Fruit fly (Drosophila melanogaster): ENCODE measurements around the gene Mnt.

The Mnt gene

DNA sequence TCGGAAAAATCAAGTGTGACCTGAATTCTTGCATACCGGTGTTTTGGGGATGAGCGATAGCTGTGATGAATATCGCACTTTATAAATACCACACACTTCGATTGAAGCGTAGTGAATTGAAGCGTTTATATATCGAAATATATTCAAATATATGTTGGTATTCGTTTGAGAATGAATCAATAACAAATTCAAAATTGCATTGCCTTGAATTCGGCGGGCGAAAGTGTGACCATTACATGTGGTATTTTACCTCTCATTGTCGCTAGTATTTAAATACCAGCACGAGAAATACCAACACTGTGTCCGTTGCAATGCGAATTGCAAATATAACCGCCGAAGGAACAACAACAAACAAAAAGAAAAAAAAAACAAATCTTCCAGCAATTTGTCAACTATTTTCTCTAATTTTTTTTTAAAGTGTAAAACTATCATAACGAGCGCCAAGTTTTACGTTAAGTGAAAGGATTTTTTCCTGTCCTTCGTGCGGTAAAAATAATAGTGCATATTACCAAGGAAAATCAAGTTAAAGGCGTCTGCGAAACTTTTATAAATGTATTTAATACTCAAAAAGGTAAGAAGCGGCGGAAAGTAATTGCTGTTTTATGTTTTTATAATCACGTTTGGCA, at the start of gene Mnt, which contains the start of gene Parg:
Gene Mnt (plus strand): TSS at position 333 of the 626 bp plus-strand sequence.
Gene Parg (minus strand): TSS at position 34 of the 626 bp plus-strand sequence.
- TF ChIP-seq fru (GFP tag; optimal IDR thresholded peaks at IDR 0.05) (peak; percentile 19), HLH106 (tag; optimal IDR thresholded peaks at IDR 0.05) (peak; percentile 13), tai (GFP tag; optimal IDR thresholded peaks at IDR 0.05) (peak; percentile 40), foxo (GFP tag; optimal IDR thresholded peaks at IDR 0.05) (no peak), CG32264 (GFP tag; optimal IDR thresholded peaks at IDR 0.05) (no peak)

dm6 chrX:3667199-3667671, 4.4 kb upstream of the Mnt start, which contains the start of gene Ilp7:
Gene Ilp7, plus strand, starts transcription at chrX:3667621.
- TF ChIP-seq Sp1 (GFP tag; optimal IDR thresholded peaks at IDR 0.05), result no peak
- TF ChIP-seq fru (GFP tag; optimal IDR thresholded peaks at IDR 0.05), result peak; percentile 2
- TF ChIP-seq Hr83 (GFP tag; optimal IDR thresholded peaks at IDR 0.05; ENCODE audit: poor library complexity, severe bottlenecking), result no peak
- TF ChIP-seq Abd-B (GFP tag; optimal IDR thresholded peaks at IDR 0.05), result no peak
- TF ChIP-seq psq (GFP tag; optimal IDR thresholded peaks at IDR 0.05), result no peak
- no peak for TF ChIP-seq OdsH (GFP tag; optimal IDR thresholded peaks at IDR 0.05)
- TF ChIP-seq Hr78 (GFP tag; optimal IDR thresholded peaks at IDR 0.05), result no peak
- no peak for TF ChIP-seq Myc (optimal IDR thresholded peaks at IDR 0.05)
- TF ChIP-seq sv (GFP tag; optimal IDR thresholded peaks at IDR 0.05), result no peak
- no peak for TF ChIP-seq brk (GFP tag; optimal IDR thresholded peaks at IDR 0.05)
- no peak for TF ChIP-seq dl (GFP tag; optimal IDR thresholded peaks at IDR 0.05; ENCODE audit: insufficient read depth in 1 of 2, partially characterized antibody in 2 of 2)
- TF ChIP-seq dmrt93B (GFP tag; optimal IDR thresholded peaks at IDR 0.05), result no peak
- TF ChIP-seq ey (GFP tag; optimal IDR thresholded peaks at IDR 0.05), result no peak
- no peak for TF ChIP-seq GATAd (GFP tag; optimal IDR thresholded peaks at IDR 0.05)
- TF ChIP-seq lola (GFP tag; optimal IDR thresholded peaks at IDR 0.05), result no peak
- no peak for TF ChIP-seq Mio (GFP tag; optimal IDR thresholded peaks at IDR 0.05)
- TF ChIP-seq h (GFP tag; optimal IDR thresholded peaks at IDR 0.05), result peak; percentile 23
- no peak for TF ChIP-seq HLH106 (tag; optimal IDR thresholded peaks at IDR 0.05)
- TF ChIP-seq Rel (GFP tag; optimal IDR thresholded peaks at IDR 0.05), result no peak
- no peak for TF ChIP-seq Rel (tag; optimal IDR thresholded peaks at IDR 0.05)
- no peak for TF ChIP-seq Dif (GFP tag; optimal IDR thresholded peaks at IDR 0.05; ENCODE audit: partially characterized antibody)
- no peak for TF ChIP-seq br (GFP tag; optimal IDR thresholded peaks at IDR 0.05)
- no peak for TF ChIP-seq jim (GFP tag; optimal IDR thresholded peaks at IDR 0.05)
- TF ChIP-seq tai (GFP tag; optimal IDR thresholded peaks at IDR 0.05), result no peak
- TF ChIP-seq foxo (GFP tag; optimal IDR thresholded peaks at IDR 0.05), result peak in 1 of 2 experiments; percentile 15
- no peak for TF ChIP-seq CrebA (GFP tag; optimal IDR thresholded peaks at IDR 0.05; ENCODE audit: borderline replicate concordance)
- TF ChIP-seq Hnf4 (GFP tag; optimal IDR thresholded peaks at IDR 0.05), result no peak
- no peak for TF ChIP-seq usp (GFP tag; optimal IDR thresholded peaks at IDR 0.05)
- TF ChIP-seq rgr (GFP tag; optimal IDR thresholded peaks at IDR 0.05), result peak; percentile 9
- TF ChIP-seq CG32264 (GFP tag; optimal IDR thresholded peaks at IDR 0.05), result no peak
- no peak for TF ChIP-seq Vsx2 (GFP tag; optimal IDR thresholded peaks at IDR 0.05; ENCODE audit: partially characterized antibody)

- peak; percentile 81 for TF ChIP-seq HLH106 (tag; optimal IDR thresholded peaks at IDR 0.05)
- no peak for TF ChIP-seq Abd-B (GFP tag; optimal IDR thresholded peaks at IDR 0.05)
- peak; percentile 89 for TF ChIP-seq ey (GFP tag; optimal IDR thresholded peaks at IDR 0.05)
- TF ChIP-seq Sp1 (GFP tag; optimal IDR thresholded peaks at IDR 0.05), result peak; percentile 76
- peak; percentile 59 for TF ChIP-seq tai (GFP tag; optimal IDR thresholded peaks at IDR 0.05)
- TF ChIP-seq GATAd (GFP tag; optimal IDR thresholded peaks at IDR 0.05), result peak; percentile 64
- TF ChIP-seq woc (GFP tag; optimal IDR thresholded peaks at IDR 0.05), result peak; percentile 63
- TF ChIP-seq jim (GFP tag; optimal IDR thresholded peaks at IDR 0.05), result no peak
- peak; percentile 62 for TF ChIP-seq CG32264 (GFP tag; optimal IDR thresholded peaks at IDR 0.05)
- TF ChIP-seq dsf (GFP tag; optimal IDR thresholded peaks at IDR 0.05; ENCODE audit: borderline replicate concordance), result no peak
- TF ChIP-seq Mio (GFP tag; optimal IDR thresholded peaks at IDR 0.05), result peak; percentile 22
- no peak for TF ChIP-seq Hr83 (GFP tag; optimal IDR thresholded peaks at IDR 0.05; ENCODE audit: poor library complexity, severe bottlenecking)
- TF ChIP-seq usp (GFP tag; optimal IDR thresholded peaks at IDR 0.05), result no peak
- no peak for TF ChIP-seq Hr78 (GFP tag; optimal IDR thresholded peaks at IDR 0.05)
- TF ChIP-seq Rel (GFP tag; optimal IDR thresholded peaks at IDR 0.05), result peak; percentile 24
- TF ChIP-seq Rel (tag; optimal IDR thresholded peaks at IDR 0.05), result peak; percentile 56
- no peak for TF ChIP-seq Dfd (GFP tag; optimal IDR thresholded peaks at IDR 0.05)
- TF ChIP-seq foxo (GFP tag; optimal IDR thresholded peaks at IDR 0.05), result peak; percentile 23 to 83
- peak; percentile 4 for TF ChIP-seq CG9705 (GFP tag; optimal IDR thresholded peaks at IDR 0.05)
- TF ChIP-seq sage (GFP tag; optimal IDR thresholded peaks at IDR 0.05), result peak; percentile 0
- peak; percentile 73 for TF ChIP-seq OdsH (GFP tag; optimal IDR thresholded peaks at IDR 0.05)
- TF ChIP-seq Myc (optimal IDR thresholded peaks at IDR 0.05), result no peak
- peak; percentile 62 for TF ChIP-seq Hnf4 (GFP tag; optimal IDR thresholded peaks at IDR 0.05)
- TF ChIP-seq pan (optimal IDR thresholded peaks at IDR 0.05), result no peak
- peak; percentile 70 for TF ChIP-seq CrebA (GFP tag; optimal IDR thresholded peaks at IDR 0.05; ENCODE audit: borderline replicate concordance)
- TF ChIP-seq Jra (GFP tag; optimal IDR thresholded peaks at IDR 0.05), result peak; percentile 38
- TF ChIP-seq br (GFP tag; optimal IDR thresholded peaks at IDR 0.05), result peak; percentile 86
- peak; percentile 86 for TF ChIP-seq fru (GFP tag; optimal IDR thresholded peaks at IDR 0.05)
- TF ChIP-seq brk (GFP tag; optimal IDR thresholded peaks at IDR 0.05), result peak; percentile 4
- peak; percentile 91 to 92 for TF ChIP-seq dl (GFP tag; optimal IDR thresholded peaks at IDR 0.05; ENCODE audit: insufficient read depth in 1 of 2, partially characterized antibody in 2 of 2)
- peak; percentile 71 for TF ChIP-seq Vsx2 (GFP tag; optimal IDR thresholded peaks at IDR 0.05; ENCODE audit: partially characterized antibody)
- peak; percentile 77 for TF ChIP-seq rgr (GFP tag; optimal IDR thresholded peaks at IDR 0.05)
- TF ChIP-seq Dif (GFP tag; optimal IDR thresholded peaks at IDR 0.05; ENCODE audit: partially characterized antibody), result peak; percentile 90
These were observed 744 bp downstream of the Mnt start for dm6 chrX:3672095-3672995.
